Fruit fly (Drosophila melanogaster): ENCODE data around the gene CG10845.

Gene CG10845

dm6 chr3R:24875939-24876842 lies 24.7 kb upstream of the CG10845 start, which contains the start of gene CG3744:
TSS of gene CG3744 (minus strand) at chr3R:24876654.
- TF ChIP-seq Crg-1 (GFP tag; optimal IDR thresholded peaks at IDR 0.05) = peak; percentile 79
- no peak for TF ChIP-seq cnc (optimal IDR thresholded peaks at IDR 0.05)
- TF ChIP-seq CG11617 (GFP tag; optimal IDR thresholded peaks at IDR 0.05) = peak; percentile 81
- TF ChIP-seq CG7101 (tag; optimal IDR thresholded peaks at IDR 0.05) = peak; percentile 83
- TF ChIP-seq CG7045 (GFP tag; optimal IDR thresholded peaks at IDR 0.05) = peak; percentile 87
- peak; percentile 70 for TF ChIP-seq CG14711 (tag; optimal IDR thresholded peaks at IDR 0.05)
- peak; percentile 34 for TF ChIP-seq tj (GFP tag; optimal IDR thresholded peaks at IDR 0.05)
- TF ChIP-seq pad (GFP tag; optimal IDR thresholded peaks at IDR 0.05) = peak; percentile 67
- TF ChIP-seq CG33017 (tag; optimal IDR thresholded peaks at IDR 0.05) = peak; percentile 82
- TF ChIP-seq CG12768 (GFP tag; optimal IDR thresholded peaks at IDR 0.05) = peak; percentile 85
- peak; percentile 72 for TF ChIP-seq CG5204 (GFP tag; optimal IDR thresholded peaks at IDR 0.05)
- TF ChIP-seq Hr96 (GFP tag; optimal IDR thresholded peaks at IDR 0.05) = peak; percentile 50
- TF ChIP-seq kay (GFP tag; ENCODE audit: borderline replicate concordance) = no peak
- peak; percentile 82 for TF ChIP-seq Clk (GFP tag; optimal IDR thresholded peaks at IDR 0.05)
- peak; percentile 84 for TF ChIP-seq toe (GFP tag; optimal IDR thresholded peaks at IDR 0.05)
- no peak for TF ChIP-seq Mnt (GFP tag; optimal IDR thresholded peaks at IDR 0.05)
- peak; percentile 50 for TF ChIP-seq cic (GFP tag; optimal IDR thresholded peaks at IDR 0.05)
- peak; percentile 84 for TF ChIP-seq ovo (GFP tag; optimal IDR thresholded peaks at IDR 0.05)
- peak; percentile 80 for TF ChIP-seq bab1 (GFP tag; optimal IDR thresholded peaks at IDR 0.05)
- peak; percentile 80 for TF ChIP-seq CG1620 (GFP tag; optimal IDR thresholded peaks at IDR 0.05)

- TF ChIP-seq CG1620 (GFP tag; optimal IDR thresholded peaks at IDR 0.05) = no peak
- TF ChIP-seq Hr96 (GFP tag; optimal IDR thresholded peaks at IDR 0.05) = no peak
- no peak for TF ChIP-seq kay (GFP tag; ENCODE audit: borderline replicate concordance)
- TF ChIP-seq Mnt (GFP tag; optimal IDR thresholded peaks at IDR 0.05) = peak; percentile 80
- no peak for TF ChIP-seq CG5204 (GFP tag; optimal IDR thresholded peaks at IDR 0.05)
- peak; percentile 46 for TF ChIP-seq tj (GFP tag; optimal IDR thresholded peaks at IDR 0.05)
- no peak for TF ChIP-seq bab1 (GFP tag; optimal IDR thresholded peaks at IDR 0.05)
- TF ChIP-seq CG14711 (tag; optimal IDR thresholded peaks at IDR 0.05) = no peak
- no peak for TF ChIP-seq CG33017 (tag; optimal IDR thresholded peaks at IDR 0.05)
- TF ChIP-seq Clk (GFP tag; optimal IDR thresholded peaks at IDR 0.05) = no peak
- no peak for TF ChIP-seq CG11617 (GFP tag; optimal IDR thresholded peaks at IDR 0.05)
- TF ChIP-seq Crg-1 (GFP tag; optimal IDR thresholded peaks at IDR 0.05) = no peak
- TF ChIP-seq cic (GFP tag; optimal IDR thresholded peaks at IDR 0.05) = no peak
Measured at dm6 chr3R:24876843-24877457, 24.0 kb upstream of the CG10845 start, which contains the start of the genes CG11089 and CG31381. TSS of gene CG11089 (plus strand) at chr3R:24877045. TSS of gene CG31381 (plus strand) at chr3R:24877045.

dm6 chr3R:24878655-24879054 lies 22.3 kb upstream of the CG10845 start:
- TF ChIP-seq CG7101 (tag; optimal IDR thresholded peaks at IDR 0.05) (no peak), tj (GFP tag; optimal IDR thresholded peaks at IDR 0.05) (peak; percentile 90)

- TF ChIP-seq cic (GFP tag; optimal IDR thresholded peaks at IDR 0.05) (no peak), CG14711 (tag; optimal IDR thresholded peaks at IDR 0.05) (no peak), CG7045 (GFP tag; optimal IDR thresholded peaks at IDR 0.05) (no peak), kay (GFP tag; ENCODE audit: borderline replicate concordance) (no peak), ovo (GFP tag; optimal IDR thresholded peaks at IDR 0.05) (no peak), cnc (optimal IDR thresholded peaks at IDR 0.05) (no peak), CG7101 (tag; optimal IDR thresholded peaks at IDR 0.05) (no peak), bab1 (GFP tag; optimal IDR thresholded peaks at IDR 0.05) (no peak), CG33017 (tag; optimal IDR thresholded peaks at IDR 0.05) (no peak), CG1620 (GFP tag; optimal IDR thresholded peaks at IDR 0.05) (no peak), Clk (GFP tag; optimal IDR thresholded peaks at IDR 0.05) (no peak), tj (GFP tag; optimal IDR thresholded peaks at IDR 0.05) (no peak)
Measured at dm6 chr3R:24886470-24886869, 14.4 kb upstream of the CG10845 start.

dm6 chr3R:24888418-24888817 lies 12.5 kb upstream of the CG10845 start:
- no peak for TF ChIP-seq tj (GFP tag; optimal IDR thresholded peaks at IDR 0.05)
- no peak for TF ChIP-seq CG5204 (GFP tag; optimal IDR thresholded peaks at IDR 0.05)
- no peak for TF ChIP-seq toe (GFP tag; optimal IDR thresholded peaks at IDR 0.05)
- no peak for TF ChIP-seq bab1 (GFP tag; optimal IDR thresholded peaks at IDR 0.05)
- no peak for TF ChIP-seq Crg-1 (GFP tag; optimal IDR thresholded peaks at IDR 0.05)
- no peak for TF ChIP-seq CG1620 (GFP tag; optimal IDR thresholded peaks at IDR 0.05)
- TF ChIP-seq CG33017 (tag; optimal IDR thresholded peaks at IDR 0.05) = no peak
- TF ChIP-seq cnc (optimal IDR thresholded peaks at IDR 0.05) = no peak
- no peak for TF ChIP-seq CG14711 (tag; optimal IDR thresholded peaks at IDR 0.05)
- TF ChIP-seq Mnt (GFP tag; optimal IDR thresholded peaks at IDR 0.05) = no peak
- TF ChIP-seq kay (GFP tag; ENCODE audit: borderline replicate concordance) = no peak
- TF ChIP-seq ovo (GFP tag; optimal IDR thresholded peaks at IDR 0.05) = no peak
- TF ChIP-seq CG11617 (GFP tag; optimal IDR thresholded peaks at IDR 0.05) = no peak
- TF ChIP-seq pad (GFP tag; optimal IDR thresholded peaks at IDR 0.05) = no peak
- TF ChIP-seq CG12768 (GFP tag; optimal IDR thresholded peaks at IDR 0.05) = no peak
- TF ChIP-seq Hr96 (GFP tag; optimal IDR thresholded peaks at IDR 0.05) = no peak
- TF ChIP-seq Clk (GFP tag; optimal IDR thresholded peaks at IDR 0.05) = no peak
- no peak for TF ChIP-seq cic (GFP tag; optimal IDR thresholded peaks at IDR 0.05)
- no peak for TF ChIP-seq CG7045 (GFP tag; optimal IDR thresholded peaks at IDR 0.05)

All from whole organism, adult.